Fruit fly (Drosophila melanogaster): Measurements from ENCODE around the gene eIF3a.

The eIF3a gene

DNA sequence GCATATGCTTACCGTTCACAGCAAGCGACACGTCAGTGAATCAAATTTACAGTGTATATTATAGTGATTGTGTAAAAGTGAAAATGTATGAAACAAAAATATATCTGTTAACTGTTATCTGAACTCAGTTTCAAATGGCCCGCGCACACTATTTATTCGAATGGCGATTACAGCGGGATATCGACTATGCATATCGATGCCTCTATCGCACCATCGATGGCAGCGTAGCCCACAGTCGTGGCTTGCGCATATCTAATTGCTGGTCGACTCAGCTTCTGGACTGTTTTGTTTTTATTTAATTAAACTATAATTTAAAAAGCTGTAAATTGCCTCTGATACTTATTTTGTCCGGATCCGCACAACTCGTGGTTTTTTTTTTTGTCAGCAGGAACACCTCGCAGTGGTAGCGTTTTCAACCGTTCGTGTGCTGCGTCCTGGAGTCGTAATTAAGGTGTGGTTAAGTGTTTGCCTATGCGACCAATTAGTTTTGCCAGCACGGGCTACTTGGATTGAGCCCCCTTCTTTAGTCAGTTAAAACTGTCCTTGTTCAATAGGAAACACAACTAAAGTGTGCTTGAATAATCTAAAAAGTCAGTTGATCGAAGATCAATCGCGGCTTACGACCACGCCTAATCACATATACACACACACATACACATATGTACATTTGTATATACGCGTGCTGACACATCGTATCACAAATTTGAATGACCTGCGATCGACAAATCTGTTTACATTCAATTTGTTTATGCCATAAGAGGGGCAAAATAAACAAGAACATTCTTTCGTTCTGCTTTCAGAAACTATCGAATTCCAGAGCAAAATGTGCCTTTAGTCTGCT lies 52.4 kb downstream of the eIF3a start, which contains the start of gene Cont (continued):
- TF ChIP-seq mirr (GFP tag; optimal IDR thresholded peaks at IDR 0.05) = no peak
- TF ChIP-seq CG1024 (GFP tag; IDR thresholded peaks at IDR 0.05) = no peak
- no peak for TF ChIP-seq CG18011 (GFP tag; optimal IDR thresholded peaks at IDR 0.05)
- TF ChIP-seq Nf-YA (GFP tag; IDR thresholded peaks at IDR 0.05) = no peak
- no peak for TF ChIP-seq emc (GFP tag; optimal IDR thresholded peaks at IDR 0.05)
- no peak for TF ChIP-seq ttk (GFP tag; IDR thresholded peaks at IDR 0.05)
- no peak for TF ChIP-seq otp (GFP tag; IDR thresholded peaks at IDR 0.05)
- TF ChIP-seq Hmr (GFP tag; optimal IDR thresholded peaks at IDR 0.05) = no peak
- peak; percentile 62 for TF ChIP-seq gro (GFP tag; optimal IDR thresholded peaks at IDR 0.05)
- no peak for TF ChIP-seq peb (GFP tag; IDR thresholded peaks at IDR 0.05)
- no peak for TF ChIP-seq slbo (GFP tag; IDR thresholded peaks at IDR 0.05)
- TF ChIP-seq CG5953 (GFP tag; IDR thresholded peaks at IDR 0.05) = no peak
- TF ChIP-seq abd-A (tag; optimal IDR thresholded peaks at IDR 0.05) = no peak
- TF ChIP-seq CG1529 (GFP tag; optimal IDR thresholded peaks at IDR 0.05) = no peak
- TF ChIP-seq fd102C (GFP tag; optimal IDR thresholded peaks at IDR 0.05) = no peak
- TF ChIP-seq sisA (GFP tag; IDR thresholded peaks at IDR 0.05) = no peak
- no peak for TF ChIP-seq CG30431 (GFP tag; optimal IDR thresholded peaks at IDR 0.05)
- no peak for TF ChIP-seq CG3163 (GFP tag; optimal IDR thresholded peaks at IDR 0.05)
- no peak for TF ChIP-seq CG32767 (GFP tag; IDR thresholded peaks at IDR 0.05)
- TF ChIP-seq Optix (GFP tag; IDR thresholded peaks at IDR 0.05) = no peak
- no peak for TF ChIP-seq yki (optimal IDR thresholded peaks at IDR 0.05)
- no peak for TF ChIP-seq Atf6 (GFP tag; IDR thresholded peaks at IDR 0.05)
- no peak for TF ChIP-seq CG31224 (GFP tag; IDR thresholded peaks at IDR 0.05)
- no peak for TF ChIP-seq Side (GFP tag; optimal IDR thresholded peaks at IDR 0.05)
- TF ChIP-seq tup (GFP tag; optimal IDR thresholded peaks at IDR 0.05) = peak; percentile 31
- no peak for TF ChIP-seq Ssrp (tag; optimal IDR thresholded peaks at IDR 0.05)
- peak; percentile 94 for TF ChIP-seq nerfin-2 (GFP tag; IDR thresholded peaks at IDR 0.05; ENCODE audit: partially characterized antibody)
- TF ChIP-seq CG13624 (GFP tag; optimal IDR thresholded peaks at IDR 0.05) = peak; percentile 59
- no peak for TF ChIP-seq wek (GFP tag; optimal IDR thresholded peaks at IDR 0.05)
- TF ChIP-seq CG12236 (GFP tag; optimal IDR thresholded peaks at IDR 0.05) = no peak
- no peak for TF ChIP-seq ranshi (GFP tag; IDR thresholded peaks at IDR 0.05)
- TF ChIP-seq tin (GFP tag; optimal IDR thresholded peaks at IDR 0.05) = no peak
- TF ChIP-seq H15 (GFP tag; IDR thresholded peaks at IDR 0.05) = no peak
- TF ChIP-seq ab (GFP tag; optimal IDR thresholded peaks at IDR 0.05) = no peak
- TF ChIP-seq sqz (GFP tag; optimal IDR thresholded peaks at IDR 0.05) = no peak
- TF ChIP-seq CG12104 (GFP tag; optimal IDR thresholded peaks at IDR 0.05) = no peak
- TF ChIP-seq Hsf (GFP tag; optimal IDR thresholded peaks at IDR 0.05) = no peak
- TF ChIP-seq CG4854 (GFP tag; optimal IDR thresholded peaks at IDR 0.05) = no peak
- TF ChIP-seq fu2 (GFP tag; optimal IDR thresholded peaks at IDR 0.05) = no peak
- peak; percentile 94 for TF ChIP-seq hbn (GFP tag; IDR thresholded peaks at IDR 0.05; ENCODE audit: partially characterized antibody)
- TF ChIP-seq Scr (GFP tag; IDR thresholded peaks at IDR 0.05; ENCODE audit: partially characterized antibody) = peak; percentile 91
- TF ChIP-seq zfh1 (GFP tag; IDR thresholded peaks at IDR 0.05) = no peak
- TF ChIP-seq ems (GFP tag; optimal IDR thresholded peaks at IDR 0.05) = no peak
- no peak for TF ChIP-seq Sox102F (GFP tag; optimal IDR thresholded peaks at IDR 0.05)
- TF ChIP-seq da (GFP tag; optimal IDR thresholded peaks at IDR 0.05) = no peak
- TF ChIP-seq caup (GFP tag; optimal IDR thresholded peaks at IDR 0.05; ENCODE audit: severe bottlenecking) = no peak
- TF ChIP-seq mam (GFP tag; optimal IDR thresholded peaks at IDR 0.05) = peak; percentile 36
- no peak for TF ChIP-seq CG12155 (GFP tag; optimal IDR thresholded peaks at IDR 0.05)
- TF ChIP-seq CG7745 (tag; optimal IDR thresholded peaks at IDR 0.05) = no peak
- no peak for TF ChIP-seq cwo (GFP tag; optimal IDR thresholded peaks at IDR 0.05)
- TF ChIP-seq MBD-R2 (GFP tag; IDR thresholded peaks at IDR 0.05) = peak; percentile 53; the same call in 1 of the 2 replicates

All from whole organism, embryonic.